Worm (Caenorhabditis elegans) whole organism, late embryonic: ENCODE data around the gene chil-4.

Experiments used
- C38D4.7 ChIP-seq: fragments of 200-800 bp; sonication (Bioruptor generic); optimal IDR thresholded peaks from 2 replicates; lab custom pipeline; 2018; ENCODE audit warnings: mild to moderate bottlenecking, missing genetic modification characterization, moderate library complexity, missing compliant biosample characterization
- elt-2 ChIP-seq: sonication (generic microtip); optimal IDR thresholded peaks from 2 replicates; lab custom pipeline; 2016; ENCODE audit warnings: missing genetic modification reagents, missing genetic modification characterization, missing compliant biosample characterization
- hlh-13 ChIP-seq: fragments of 200-800 bp; sonication (Bioruptor generic); optimal IDR thresholded peaks from 2 replicates; lab custom pipeline; 2018; ENCODE audit warnings: mild to moderate bottlenecking, missing genetic modification characterization, missing compliant biosample characterization
- hlh-6 ChIP-seq: sonication (generic microtip); optimal IDR thresholded peaks from 2 replicates; lab custom pipeline; 2016; ENCODE audit warnings: missing genotype, missing genetic modification characterization, missing compliant biosample characterization

Gene chil-4

DNA sequence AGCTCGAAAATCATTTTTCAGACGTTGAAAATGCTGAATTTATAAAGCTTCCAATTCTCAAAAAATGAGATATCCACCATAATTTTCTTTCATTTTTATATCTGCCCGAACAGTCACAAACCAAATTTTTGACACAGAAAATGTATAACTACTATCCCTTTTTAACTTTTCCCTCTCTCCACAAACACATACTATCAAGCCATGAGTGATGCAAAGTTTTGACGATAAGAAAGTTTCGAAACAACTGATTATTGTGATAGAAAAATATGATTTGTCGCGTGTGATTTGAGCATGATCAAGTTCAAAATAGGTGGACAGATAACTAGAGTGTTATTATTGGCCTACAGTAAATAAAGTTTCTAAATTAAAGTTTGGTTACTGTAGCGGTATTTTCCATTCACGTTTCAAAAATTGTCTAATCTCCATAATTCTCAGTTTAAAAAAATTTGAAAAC lies 48.0 kb downstream of the chil-4 start, which contains the start of gene cyp-13A8:
cyp-13A8 (minus strand) TSS at position 51 of the 454 bp plus-strand sequence.
- TF ChIP-seq C38D4.7 (no peak), elt-2 (tag; lab: Kevin White, UChicago) (peak; percentile 32), hlh-6 (tag; lab: Kevin White, UChicago) (no peak), hlh-13 (GFP tag; lab: Kevin White, UChicago) (no peak)
